Worm (Caenorhabditis elegans) whole organism, L2 larva: ENCODE results near the gene kdin-1.
A peak's percentile ranks its signal among the peaks of the same experiment; 100 is the strongest.

ENCODE experiments used
- C34F6.9 ChIP-seq: fragments of 150-350 bp; optimal IDR thresholded peaks from 2 replicates; lab custom pipeline; 2014; ENCODE audit warnings: missing biosample characterization, missing genetic modification characterization
- F13H6.1 ChIP-seq: sonication (generic microtip); optimal IDR thresholded peaks from 2 replicates; lab custom pipeline; 2016; ENCODE audit warnings: missing genetic modification characterization, missing compliant biosample characterization
- R02D3.7 ChIP-seq: fragments of 150-350 bp; optimal IDR thresholded peaks from 2 replicates; lab custom pipeline; 2014; ENCODE audit warnings: missing biosample characterization, missing genetic modification characterization
- Y55F3AM.14 ChIP-seq: fragments of 200-800 bp; sonication (Bioruptor generic); optimal IDR thresholded peaks from 2 replicates; lab custom pipeline; 2018; ENCODE audit warnings: mild to moderate bottlenecking, missing genetic modification characterization, missing compliant biosample characterization
- ZK546.5 ChIP-seq: sonication (generic microtip); optimal IDR thresholded peaks from 2 replicates; lab custom pipeline; 2017; ENCODE audit warnings: missing biosample characterization, missing genetic modification characterization
- alr-1 ChIP-seq: fragments of 150-350 bp; optimal IDR thresholded peaks from 2 replicates; lab custom pipeline; 2014; ENCODE audit warnings: missing biosample characterization, missing genetic modification characterization
- aly-2 ChIP-seq: fragments of 150-350 bp; optimal IDR thresholded peaks from 2 replicates; lab custom pipeline; 2014; ENCODE audit warnings: missing biosample characterization, missing genetic modification characterization
- ama-1 ChIP-seq: fragments of 150-350 bp; optimal IDR thresholded peaks from 2 replicates; lab custom pipeline; 2018; ENCODE audit warnings: inconsistent platforms
- blmp-1 ChIP-seq: sonication (generic microtip); optimal IDR thresholded peaks from 2 replicates; lab custom pipeline; 2017; ENCODE audit warnings: missing genetic modification characterization, mild to moderate bottlenecking, missing compliant biosample characterization, antibody characterized with exemption, moderate library complexity; ENCODE audit not compliant: insufficient read depth
- ceh-16 ChIP-seq: fragments of 150-350 bp; optimal IDR thresholded peaks from 2 replicates; lab custom pipeline; 2014; ENCODE audit warnings: missing biosample characterization, missing genetic modification characterization
- ceh-82 ChIP-seq: fragments of 150-350 bp; optimal IDR thresholded peaks from 2 replicates; lab custom pipeline; 2014; ENCODE audit warnings: missing biosample characterization, missing genetic modification characterization
- crh-2 ChIP-seq: sonication (generic microtip); optimal IDR thresholded peaks from 2 replicates; lab custom pipeline; 2017; ENCODE audit warnings: missing biosample characterization, missing genetic modification characterization
- dmd-4 ChIP-seq: sonication (generic microtip); optimal IDR thresholded peaks from 2 replicates; lab custom pipeline; 2017; ENCODE audit warnings: missing biosample characterization, missing genetic modification characterization
- egl-27 ChIP-seq: sonication (generic microtip); optimal IDR thresholded peaks from 3 replicates; lab custom pipeline; 2017; ENCODE audit warnings: missing biosample characterization, missing genetic modification reagents, missing genetic modification characterization
- elt-1 ChIP-seq: fragments of 150-350 bp; optimal IDR thresholded peaks from 2 replicates; lab custom pipeline; 2014; ENCODE audit warnings: missing biosample characterization, missing genetic modification characterization
- elt-3 ChIP-seq: sonication (generic microtip); optimal IDR thresholded peaks from 2 replicates; lab custom pipeline; 2017; ENCODE audit warnings: missing biosample characterization, missing genetic modification characterization
- fos-1 ChIP-seq: fragments of 150-350 bp; optimal IDR thresholded peaks from 2 replicates; lab custom pipeline; 2014; ENCODE audit warnings: missing biosample characterization, missing genetic modification characterization
- gmeb-1 ChIP-seq: fragments of 150-350 bp; optimal IDR thresholded peaks from 2 replicates; lab custom pipeline; 2014; ENCODE audit warnings: missing biosample characterization, missing genetic modification characterization
- lin-11 ChIP-seq: fragments of 150-350 bp; sonication (generic microtip); optimal IDR thresholded peaks from 2 replicates; lab custom pipeline; 2014; ENCODE audit warnings: missing biosample characterization, missing genetic modification characterization, inconsistent platforms, mixed read lengths
- lin-13 ChIP-seq: fragments of 150-350 bp; optimal IDR thresholded peaks from 2 replicates; lab custom pipeline; 2014; ENCODE audit warnings: missing biosample characterization, missing genetic modification reagents, missing genetic modification characterization
- lin-39 ChIP-seq: fragments of 150-350 bp; optimal IDR thresholded peaks from 2 replicates; lab custom pipeline; 2014; ENCODE audit warnings: missing biosample characterization, missing genetic modification reagents, missing genetic modification characterization
- lsy-2 ChIP-seq, 2 experiments: fragments of 150-350 bp in 1 of 2; sonication (generic microtip) in 1 of 2; optimal IDR thresholded peaks; 2 replicates each; lab custom pipeline; 2014 to 2017; ENCODE audit warnings: missing biosample characterization in 2 of 2, missing genetic modification characterization in 2 of 2
- mab-5 ChIP-seq: fragments of 150-350 bp; optimal IDR thresholded peaks from 2 replicates; lab custom pipeline; 2014; ENCODE audit warnings: missing biosample characterization, missing genetic modification characterization
- mbf-1 ChIP-seq: sonication (generic microtip); optimal IDR thresholded peaks from 2 replicates; lab custom pipeline; 2017; ENCODE audit warnings: missing biosample characterization, missing genetic modification characterization
- mdl-1 ChIP-seq, 2 experiments: fragments of 150-350 bp in 1 of 2; sonication (generic microtip) in 1 of 2; optimal IDR thresholded peaks; 2 replicates each; lab custom pipeline; 2017; ENCODE audit warnings: missing biosample characterization in 2 of 2, missing genetic modification characterization in 2 of 2
- nhr-10 ChIP-seq: sonication (generic microtip); optimal IDR thresholded peaks from 2 replicates; lab custom pipeline; 2017; ENCODE audit warnings: missing biosample characterization, missing genetic modification characterization
- nhr-11 ChIP-seq: fragments of 150-350 bp; optimal IDR thresholded peaks from 2 replicates; lab custom pipeline; 2014; ENCODE audit warnings: missing biosample characterization, missing genetic modification characterization
- nhr-12 ChIP-seq: fragments of 150-350 bp; optimal IDR thresholded peaks from 2 replicates; lab custom pipeline; 2014; ENCODE audit warnings: missing biosample characterization, missing genetic modification characterization
- nhr-129 ChIP-seq: fragments of 150-350 bp; optimal IDR thresholded peaks from 2 replicates; lab custom pipeline; 2014; ENCODE audit warnings: missing biosample characterization, missing genetic modification characterization
- nhr-21 ChIP-seq: fragments of 150-350 bp; optimal IDR thresholded peaks from 2 replicates; lab custom pipeline; 2014; ENCODE audit warnings: missing biosample characterization, missing genetic modification characterization
- nhr-23 ChIP-seq: fragments of 150-350 bp; optimal IDR thresholded peaks from 2 replicates; lab custom pipeline; 2014; ENCODE audit warnings: missing biosample characterization, missing genetic modification reagents, missing genetic modification characterization
- nhr-237 ChIP-seq: fragments of 150-350 bp; optimal IDR thresholded peaks from 2 replicates; lab custom pipeline; 2014; ENCODE audit warnings: missing biosample characterization, missing genetic modification characterization
- nhr-25 ChIP-seq: fragments of 150-350 bp; sonication (generic microtip); optimal IDR thresholded peaks from 3 replicates; lab custom pipeline; 2014; ENCODE audit warnings: missing biosample characterization, missing genetic modification characterization
- nhr-6 ChIP-seq: fragments of 150-350 bp; optimal IDR thresholded peaks from 2 replicates; lab custom pipeline; 2014; ENCODE audit warnings: missing biosample characterization, missing genetic modification characterization
- nhr-77 ChIP-seq: fragments of 150-350 bp; optimal IDR thresholded peaks from 2 replicates; lab custom pipeline; 2014; ENCODE audit warnings: missing biosample characterization, missing genetic modification characterization
- peb-1 ChIP-seq: fragments of 150-350 bp; optimal IDR thresholded peaks from 2 replicates; lab custom pipeline; 2014; ENCODE audit warnings: missing biosample characterization, missing genetic modification characterization
- sem-4 ChIP-seq: fragments of 150-350 bp; optimal IDR thresholded peaks from 2 replicates; lab custom pipeline; 2014; ENCODE audit warnings: missing biosample characterization, missing genetic modification reagents, missing genetic modification characterization
- skn-1 ChIP-seq: sonication (generic microtip); optimal IDR thresholded peaks from 2 replicates; lab custom pipeline; 2017; ENCODE audit warnings: missing biosample characterization, missing genetic modification characterization
- sma-3 ChIP-seq: sonication (generic microtip); optimal IDR thresholded peaks from 2 replicates; lab custom pipeline; 2016; ENCODE audit warnings: missing genetic modification reagents, missing genetic modification characterization, missing compliant biosample characterization
- sma-9 ChIP-seq, 2 experiments: fragments of 150-350 bp in 1 of 2; sonication (generic microtip) in 1 of 2; optimal IDR thresholded peaks; 2 replicates each; lab custom pipeline; 2014 to 2016; ENCODE audit warnings: missing genetic modification characterization in 2 of 2, mild to moderate bottlenecking in 1 of 2, missing biosample characterization in 1 of 2, missing compliant biosample characterization in 1 of 2, missing genetic modification reagents in 1 of 2, moderate library complexity in 1 of 2
- snpc-4 ChIP-seq: fragments of 150-350 bp; optimal IDR thresholded peaks from 2 replicates; lab custom pipeline; 2014; ENCODE audit warnings: missing biosample characterization, missing genetic modification characterization
- unc-39 ChIP-seq: fragments of 150-350 bp; optimal IDR thresholded peaks from 2 replicates; lab custom pipeline; 2014; ENCODE audit warnings: missing biosample characterization, missing genetic modification characterization
- unc-55 ChIP-seq: fragments of 150-350 bp; sonication (generic microtip); optimal IDR thresholded peaks from 3 replicates; lab custom pipeline; 2014; ENCODE audit warnings: missing biosample characterization, missing genetic modification reagents, missing genetic modification characterization
- unc-62 ChIP-seq: fragments of 150-350 bp; optimal IDR thresholded peaks from 2 replicates; lab custom pipeline; 2014; ENCODE audit warnings: missing biosample characterization, missing genetic modification reagents, missing genetic modification characterization
- zag-1 ChIP-seq: fragments of 150-350 bp; optimal IDR thresholded peaks from 2 replicates; lab custom pipeline; 2014; ENCODE audit warnings: missing biosample characterization, missing genetic modification characterization
- ztf-1 ChIP-seq: fragments of 200-800 bp; sonication (Bioruptor generic); conservative IDR thresholded peaks from 2 replicates; pipeline ENCODE4 v1.3.6; 2022; ENCODE audit warnings: missing genetic modification characterization, missing compliant biosample characterization
- ztf-11 ChIP-seq: sonication (generic microtip); optimal IDR thresholded peaks from 2 replicates; lab custom pipeline; 2017; ENCODE audit warnings: missing biosample characterization, missing genetic modification characterization
- ztf-4 ChIP-seq: fragments of 150-350 bp; optimal IDR thresholded peaks from 2 replicates; lab custom pipeline; 2014; ENCODE audit warnings: missing biosample characterization, missing genetic modification characterization

kdin-1 gene

ce11 chrIV:11019962-11020550 is 18.4 kb upstream of the kdin-1 start, which contains the start of gene F13H10.8:
Gene F13H10.8, plus strand, starts transcription at chrIV:11020517.
- TF ChIP-seq zag-1 (tag; lab: Kevin White, UChicago) (no peak), snpc-4 (no peak), mbf-1 (no peak), sma-3 (GFP tag; lab: Kevin White, UChicago) (peak; percentile 6), C34F6.9 (tag; lab: Kevin White, UChicago) (peak; percentile 80), R02D3.7 (tag; lab: Kevin White, UChicago) (no peak), blmp-1 (tag; lab: Kevin White, UChicago) (no peak), ceh-82 (tag; lab: Kevin White, UChicago) (no peak), skn-1 (tag; lab: Kevin White, UChicago) (no peak), ztf-11 (no peak), lin-11 (no peak), ZK546.5 (tag; lab: Kevin White, UChicago) (no peak), dmd-4 (no peak), ztf-1 (GFP tag; lab: Robert Waterston, UW) (no peak), nhr-11 (no peak), ceh-16 (tag; lab: Kevin White, UChicago) (no peak), lin-39 (tag; lab: Kevin White, UChicago) (no peak), aly-2 (tag; lab: Kevin White, UChicago) (no peak), nhr-25 (tag; lab: Kevin White, UChicago) (peak; percentile 0), nhr-6 (tag; lab: Kevin White, UChicago) (no peak), lsy-2 (tag; optimal IDR thresholded peaks at IDR 0.05; lab: Kevin White, UChicago) (peak in 1 of 2 experiments; percentile 42), sma-9 (GFP tag; optimal IDR thresholded peaks at IDR 0.05; lab: Kevin White, UChicago) (no peak), sma-9 (tag; optimal IDR thresholded peaks at IDR 0.05; lab: Kevin White, UChicago) (no peak), unc-62 (GFP tag; lab: Kevin White, UChicago) (no peak), nhr-237 (tag; lab: Kevin White, UChicago) (no peak), elt-3 (tag; lab: Kevin White, UChicago) (no peak), peb-1 (tag; lab: Kevin White, UChicago) (no peak), crh-2 (peak; percentile 48), mdl-1 (tag; optimal IDR thresholded peaks at IDR 0.05; lab: Kevin White, UChicago) (no peak), fos-1 (peak; percentile 93), sem-4 (tag; lab: Kevin White, UChicago) (no peak), nhr-10 (tag; lab: Kevin White, UChicago) (no peak), alr-1 (tag; lab: Kevin White, UChicago) (no peak), mab-5 (no peak), nhr-129 (peak; percentile 17), gmeb-1 (tag; lab: Kevin White, UChicago) (no peak), nhr-21 (tag; lab: Kevin White, UChicago) (no peak), unc-55 (no peak), ama-1 (lab: Kevin White, UChicago) (no peak), nhr-77 (no peak), Y55F3AM.14 (GFP tag; lab: Kevin White, UChicago) (no peak), nhr-12 (tag; lab: Kevin White, UChicago) (no peak), F13H6.1 (tag; lab: Kevin White, UChicago) (peak; percentile 33), lin-13 (peak; percentile 27), unc-39 (tag; lab: Kevin White, UChicago) (no peak), elt-1 (tag; lab: Kevin White, UChicago) (no peak), egl-27 (tag; lab: Kevin White, UChicago) (no peak), nhr-23 (tag; lab: Kevin White, UChicago) (no peak), ztf-4 (tag; lab: Kevin White, UChicago) (no peak)
